Worm (Caenorhabditis elegans): ENCODE results near the gene ZC21.8.

ce11 chrIII:8504176-8504763 is 15.5 kb downstream of the ZC21.8 start:
- TF ChIP-seq T22C8.4 (GFP tag; IDR thresholded peaks at IDR 0.05) (no peak), ztf-23 (GFP tag; IDR thresholded peaks at IDR 0.05) (no peak), ztf-29 (GFP tag; IDR thresholded peaks at IDR 0.05) (no peak), flt-1 (GFP tag; IDR thresholded peaks at IDR 0.05) (no peak), klf-2 (GFP tag; conservative IDR thresholded peaks at IDR 0.05) (no peak)

All from whole organism, midembryonic.